Worm (Caenorhabditis elegans) whole organism, L4 larva: ENCODE data around the gene viro-2.

Experiments
- R02D3.7 ChIP-seq: fragments of 150-350 bp; sonication (generic microtip); optimal IDR thresholded peaks from 3 replicates; lab custom pipeline; 2014; ENCODE audit warnings: missing biosample characterization, missing genetic modification characterization
- T26A8.4 ChIP-seq: fragments of 200-800 bp; sonication (Bioruptor generic); IDR thresholded peaks from 2 replicates; pipeline ENCODE4 v1.3.6; 2022; ENCODE audit warnings: missing genetic modification characterization, missing compliant biosample characterization
- aha-1 ChIP-seq: fragments of 150-350 bp; peaks from one replicate; lab custom pipeline; 2014; ENCODE audit warnings: missing biosample characterization, missing genetic modification characterization
- ceh-20 ChIP-seq: fragments of 200-800 bp; sonication (Bioruptor generic); IDR thresholded peaks from 2 replicates; pipeline ENCODE4 v1.3.6; 2022; ENCODE audit warnings: missing genetic modification reagents, missing genetic modification characterization, missing compliant biosample characterization
- ceh-28 ChIP-seq: fragments of 150-350 bp; optimal IDR thresholded peaks from 2 replicates; lab custom pipeline; 2014; ENCODE audit warnings: missing biosample characterization, missing genetic modification reagents, missing genetic modification characterization
- ceh-62 ChIP-seq: sonication (generic microtip); optimal IDR thresholded peaks from 2 replicates; lab custom pipeline; 2017; ENCODE audit warnings: missing biosample characterization, missing genetic modification characterization
- dpl-1 ChIP-seq: fragments of 150-350 bp; optimal IDR thresholded peaks from 2 replicates; lab custom pipeline; 2014; ENCODE audit warnings: missing biosample characterization, missing genetic modification reagents, missing genetic modification characterization
- dve-1 ChIP-seq: sonication (generic microtip); optimal IDR thresholded peaks from 2 replicates; lab custom pipeline; 2017; ENCODE audit warnings: antibody characterized with exemption, mild to moderate bottlenecking, missing genetic modification characterization, missing compliant biosample characterization; ENCODE audit not compliant: insufficient read depth
- fkh-10 ChIP-seq: fragments of 150-350 bp; optimal IDR thresholded peaks from 2 replicates; lab custom pipeline; 2014; ENCODE audit warnings: missing biosample characterization, missing genetic modification reagents, missing genetic modification characterization
- hif-1 ChIP-seq, 2 experiments: sonication (generic microtip); optimal IDR thresholded peaks; 2 replicates each; lab custom pipeline; 2016 to 2017; ENCODE audit warnings: missing compliant biosample characterization in 2 of 2, missing genetic modification characterization in 2 of 2, missing genetic modification reagents in 2 of 2, missing genotype in 2 of 2, mild to moderate bottlenecking in 1 of 2
- hmg-1.1 ChIP-seq: fragments of 200-800 bp; sonication (Bioruptor generic); IDR thresholded peaks from 2 replicates; pipeline ENCODE4 v1.3.6; 2022; ENCODE audit warnings: missing genetic modification reagents, missing genetic modification characterization, missing compliant biosample characterization
- lim-7 ChIP-seq: fragments of 200-800 bp; sonication (Bioruptor generic); IDR thresholded peaks from 2 replicates; pipeline ENCODE4 v1.3.6; 2022; ENCODE audit warnings: missing genetic modification characterization, missing compliant biosample characterization
- lin-29 ChIP-seq: fragments of 200-800 bp; sonication (Bioruptor generic); IDR thresholded peaks from 2 replicates; pipeline ENCODE4 v1.3.6; 2022; ENCODE audit warnings: missing genetic modification reagents, missing genetic modification characterization, missing compliant biosample characterization
- lir-3 ChIP-seq: sonication (generic microtip); optimal IDR thresholded peaks from 2 replicates; lab custom pipeline; 2016; ENCODE audit warnings: mild to moderate bottlenecking, missing genetic modification characterization, missing compliant biosample characterization
- madf-5 ChIP-seq, 2 experiments: fragments of 200-800 bp; sonication (Bioruptor generic); IDR thresholded peaks; 2 replicates each; pipeline ENCODE4 v1.3.6; 2022; ENCODE audit warnings: missing compliant biosample characterization in 2 of 2, missing genetic modification characterization in 2 of 2
- madf-9 ChIP-seq: fragments of 200-800 bp; sonication (Bioruptor generic); conservative IDR thresholded peaks from 2 replicates; pipeline ENCODE4 v1.3.6; 2022; ENCODE audit warnings: missing genetic modification reagents, missing genetic modification characterization, missing compliant biosample characterization
- mdt-29 ChIP-seq: fragments of 200-800 bp; sonication (Bioruptor generic); IDR thresholded peaks from 2 replicates; pipeline ENCODE4 v1.3.6; 2022; ENCODE audit warnings: missing genetic modification reagents, missing genetic modification characterization, missing compliant biosample characterization
- mxl-3 ChIP-seq: fragments of 200-800 bp; sonication (Bioruptor generic); optimal IDR thresholded peaks from 2 replicates; lab custom pipeline; 2018; ENCODE audit warnings: mild to moderate bottlenecking, missing genetic modification characterization, missing compliant biosample characterization
- nhr-102 ChIP-seq: sonication (generic microtip); optimal IDR thresholded peaks from 2 replicates; lab custom pipeline; 2016; ENCODE audit warnings: mild to moderate bottlenecking, missing genetic modification characterization, moderate library complexity, missing compliant biosample characterization
- nhr-11 ChIP-seq: fragments of 150-350 bp; optimal IDR thresholded peaks from 2 replicates; lab custom pipeline; 2014; ENCODE audit warnings: missing biosample characterization, missing genetic modification characterization
- nhr-111 ChIP-seq: fragments of 200-800 bp; sonication (Bioruptor generic); optimal IDR thresholded peaks from 2 replicates; lab custom pipeline; 2018; ENCODE audit warnings: mild to moderate bottlenecking, missing genetic modification characterization, missing compliant biosample characterization
- nhr-77 ChIP-seq: fragments of 150-350 bp; optimal IDR thresholded peaks from 2 replicates; lab custom pipeline; 2014; ENCODE audit warnings: missing biosample characterization, missing genetic modification characterization
- rbr-2 ChIP-seq: sonication (generic microtip); optimal IDR thresholded peaks from 2 replicates; lab custom pipeline; 2016; ENCODE audit warnings: missing genotype, missing genetic modification characterization, missing compliant biosample characterization
- sdz-12 ChIP-seq: fragments of 200-800 bp; sonication (Bioruptor generic); optimal IDR thresholded peaks from 2 replicates; lab custom pipeline; 2018; ENCODE audit warnings: mild to moderate bottlenecking, missing genetic modification characterization, missing compliant biosample characterization
- skn-1 ChIP-seq: fragments of 150-350 bp; optimal IDR thresholded peaks from 2 replicates; lab custom pipeline; 2014; ENCODE audit warnings: missing biosample characterization, missing genetic modification characterization
- spr-1 ChIP-seq: sonication (generic microtip); optimal IDR thresholded peaks from 2 replicates; lab custom pipeline; 2016; ENCODE audit warnings: mild to moderate bottlenecking, missing genetic modification characterization, missing compliant biosample characterization
- spr-3 ChIP-seq: fragments of 200-800 bp; sonication (Bioruptor generic); optimal IDR thresholded peaks from 2 replicates; lab custom pipeline; 2018; ENCODE audit warnings: mild to moderate bottlenecking, missing genetic modification characterization, missing compliant biosample characterization
- unc-130 ChIP-seq: sonication (generic microtip); optimal IDR thresholded peaks from 2 replicates; lab custom pipeline; 2016; ENCODE audit warnings: missing genetic modification reagents, missing genetic modification characterization, missing compliant biosample characterization
- zag-1 ChIP-seq: fragments of 150-350 bp; optimal IDR thresholded peaks from 2 replicates; lab custom pipeline; 2014; ENCODE audit warnings: missing biosample characterization, missing genetic modification characterization
- zfp-3 ChIP-seq: fragments of 200-800 bp; sonication (Bioruptor generic); conservative IDR thresholded peaks from 2 replicates; pipeline ENCODE4 v1.3.6; 2022; ENCODE audit warnings: missing genetic modification reagents, missing genetic modification characterization, missing compliant biosample characterization
- zip-11 ChIP-seq: fragments of 200-800 bp; sonication (Bioruptor generic); IDR thresholded peaks from 2 replicates; pipeline ENCODE4 v1.3.6; 2022; ENCODE audit warnings: missing genetic modification characterization, missing compliant biosample characterization
- ztf-11 ChIP-seq: fragments of 150-350 bp; optimal IDR thresholded peaks from 2 replicates; lab custom pipeline; 2014; ENCODE audit warnings: missing biosample characterization, missing genetic modification characterization

Gene viro-2

ce11 chrIII:7087691-7088323 is 40.9 kb upstream of the viro-2 start, which contains the start of gene fubl-2 (continued):
- TF ChIP-seq skn-1 (tag; lab: Kevin White, UChicago), result no peak
- TF ChIP-seq rbr-2 (tag; lab: Kevin White, UChicago), result peak; percentile 42
- no peak for TF ChIP-seq hmg-1.1 (GFP tag; lab: Robert Waterston, UW)
- no peak for TF ChIP-seq fkh-10 (GFP tag; lab: Kevin White, UChicago)
- no peak for TF ChIP-seq lim-7
- peak; percentile 18 for TF ChIP-seq nhr-77 (tag; lab: Kevin White, UChicago)
- peak; percentile 73 for TF ChIP-seq dpl-1 (GFP tag; lab: Kevin White, UChicago)
- TF ChIP-seq nhr-11 (tag; lab: Kevin White, UChicago), result peak; percentile 6
- no peak for TF ChIP-seq spr-1 (tag; lab: Kevin White, UChicago)
- TF ChIP-seq ztf-11 (tag; lab: Kevin White, UChicago), result no peak

- no peak for TF ChIP-seq ceh-20
- no peak for TF ChIP-seq hmg-1.1 (GFP tag; lab: Robert Waterston, UW)
- TF ChIP-seq nhr-11 (tag; lab: Kevin White, UChicago), result peak; percentile 13
Observed at ce11 chrIII:7090545-7090944, 38.2 kb upstream of the viro-2 start, which contains the start of gene ZK418.10. ZK418.10 (minus strand) TSS chrIII:7090692.

ce11 chrIII:7091042-7091441 is 37.7 kb upstream of the viro-2 start, which contains the start of gene ZK418.2:
ZK418.2 (plus strand) TSS chrIII:7091342.
- TF ChIP-seq R02D3.7 (tag; lab: Kevin White, UChicago), result no peak
- TF ChIP-seq aha-1 (tag; lab: Kevin White, UChicago), result peak; percentile 57
- no peak for TF ChIP-seq T26A8.4 (GFP tag; lab: Robert Waterston, UW)

- no peak for TF ChIP-seq nhr-111 (GFP tag; lab: Kevin White, UChicago)
- TF ChIP-seq mxl-3 (GFP tag; lab: Kevin White, UChicago), result no peak
Observed at ce11 chrIII:7095156-7095555, 33.5 kb upstream of the viro-2 start, which contains the start of gene nhr-9. nhr-9 (plus strand) TSS chrIII:7095462.

- TF ChIP-seq lin-29 (GFP tag; lab: Robert Waterston, UW) (no peak), aha-1 (tag; lab: Kevin White, UChicago) (peak; percentile 96)
Observed at ce11 chrIII:7096481-7096880, 32.2 kb upstream of the viro-2 start.

- TF ChIP-seq dve-1 (tag; lab: Kevin White, UChicago) (no peak), madf-5 (GFP tag; IDR thresholded peaks at IDR 0.05; lab: Robert Waterston, UW) (no peak), ceh-62 (tag; lab: Kevin White, UChicago) (no peak), ceh-28 (tag; lab: Kevin White, UChicago) (no peak), spr-3 (GFP tag; lab: Kevin White, UChicago) (no peak), mdt-29 (GFP tag; lab: Robert Waterston, UW) (no peak), nhr-102 (tag; lab: Kevin White, UChicago) (no peak), unc-130 (GFP tag; lab: Kevin White, UChicago) (no peak), madf-9 (GFP tag; lab: Robert Waterston, UW) (no peak), zip-11 (GFP tag; lab: Robert Waterston, UW) (no peak), mxl-3 (GFP tag; lab: Kevin White, UChicago) (no peak), lir-3 (tag; lab: Kevin White, UChicago) (no peak), zfp-3 (GFP tag; lab: Robert Waterston, UW) (no peak), nhr-77 (tag; lab: Kevin White, UChicago) (no peak), hif-1 (tag; optimal IDR thresholded peaks at IDR 0.05; lab: Kevin White, UChicago) (no peak), lim-7 (no peak), zag-1 (tag; lab: Kevin White, UChicago) (no peak), sdz-12 (GFP tag; lab: Kevin White, UChicago) (no peak)
Observed at ce11 chrIII:7100001-7100400, 28.7 kb upstream of the viro-2 start, which contains the start of gene ZK418.11. ZK418.11 (plus strand) TSS chrIII:7100289.
